Worm (Caenorhabditis elegans): ENCODE measurements around the gene abu-14.

- TF ChIP-seq W03F9.2 (tag; optimal IDR thresholded peaks at IDR 0.05) (no peak), him-1 (tag; optimal IDR thresholded peaks at IDR 0.05) (no peak)
Observed at ce11 chrII:9274734-9275133, 47.7 kb upstream of the abu-14 start.
